Worm (Caenorhabditis elegans) whole organism, midembryonic: ENCODE measurements around the gene str-148.

Source experiments
- T22C8.4 ChIP-seq: fragments of 200-800 bp; sonication (Bioruptor generic); IDR thresholded peaks from 2 replicates; pipeline ENCODE4 v1.3.6; 2022; ENCODE audit warnings: missing genetic modification characterization, missing compliant biosample characterization
- flt-1 ChIP-seq: fragments of 200-800 bp; sonication (Bioruptor generic); IDR thresholded peaks from 2 replicates; pipeline ENCODE4 v1.3.6; 2022; ENCODE audit warnings: missing genetic modification characterization, missing compliant biosample characterization
- ref-1 ChIP-seq: fragments of 200-800 bp; sonication (Bioruptor generic); conservative IDR thresholded peaks from 2 replicates; pipeline ENCODE4 v1.3.6; 2022; ENCODE audit warnings: missing genetic modification reagents, missing genetic modification characterization, missing compliant biosample characterization

DNA sequence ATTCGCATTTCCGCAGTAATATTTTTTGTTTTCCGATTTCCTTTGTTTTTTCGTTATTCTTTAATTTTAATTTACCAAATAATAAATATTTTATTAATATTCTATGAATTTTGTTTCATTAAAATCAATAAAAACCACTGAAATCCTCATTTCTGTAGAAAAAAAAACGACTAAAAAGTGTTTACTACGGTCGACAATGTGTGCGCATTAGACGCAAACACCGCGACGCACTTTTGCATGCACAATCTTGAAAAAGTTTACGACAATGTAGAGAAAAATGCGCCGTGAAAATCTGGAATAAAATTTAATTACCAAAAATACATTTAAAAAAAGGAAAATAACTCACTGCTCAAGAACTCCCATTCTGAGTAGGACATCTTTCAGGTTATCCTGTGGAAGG is 25.6 kb downstream of the str-148 start:
- no peak for TF ChIP-seq ref-1 (GFP tag; lab: Robert Waterston, UW)
- no peak for TF ChIP-seq T22C8.4 (GFP tag; lab: Robert Waterston, UW)
- TF ChIP-seq flt-1 = no peak
